Worm (Caenorhabditis elegans) whole organism, L1 larva: Measurements from ENCODE around the gene frpr-3.

Experiments used
- C16A3.4 ChIP-seq: fragments of 150-350 bp; optimal IDR thresholded peaks from 2 replicates; lab custom pipeline; 2014; ENCODE audit warnings: missing biosample characterization, missing genetic modification characterization
- F16B12.6 ChIP-seq: fragments of 150-350 bp; optimal IDR thresholded peaks from 2 replicates; lab custom pipeline; 2014; ENCODE audit warnings: missing biosample characterization, missing genetic modification characterization
- elt-2 ChIP-seq: sonication (generic microtip); optimal IDR thresholded peaks from 2 replicates; lab custom pipeline; 2016; ENCODE audit warnings: missing genetic modification characterization, mild to moderate bottlenecking, inconsistent platforms, missing compliant biosample characterization, missing genetic modification reagents
- nhr-12 ChIP-seq: sonication (generic microtip); optimal IDR thresholded peaks from 2 replicates; lab custom pipeline; 2017; ENCODE audit warnings: missing biosample characterization, missing genetic modification characterization
- tlp-1 ChIP-seq: fragments of 150-350 bp; optimal IDR thresholded peaks from 2 replicates; lab custom pipeline; 2014; ENCODE audit warnings: missing biosample characterization, missing genetic modification characterization
- unc-62 ChIP-seq: fragments of 150-350 bp; optimal IDR thresholded peaks from 2 replicates; lab custom pipeline; 2014; ENCODE audit warnings: missing biosample characterization, missing genetic modification reagents, missing genetic modification characterization
- ztf-11 ChIP-seq, 2 experiments: sonication (generic microtip); optimal IDR thresholded peaks; 2 replicates each; lab custom pipeline; 2016 to 2017; ENCODE audit warnings: missing genetic modification characterization in 2 of 2, missing biosample characterization in 1 of 2, missing compliant biosample characterization in 1 of 2

DNA sequence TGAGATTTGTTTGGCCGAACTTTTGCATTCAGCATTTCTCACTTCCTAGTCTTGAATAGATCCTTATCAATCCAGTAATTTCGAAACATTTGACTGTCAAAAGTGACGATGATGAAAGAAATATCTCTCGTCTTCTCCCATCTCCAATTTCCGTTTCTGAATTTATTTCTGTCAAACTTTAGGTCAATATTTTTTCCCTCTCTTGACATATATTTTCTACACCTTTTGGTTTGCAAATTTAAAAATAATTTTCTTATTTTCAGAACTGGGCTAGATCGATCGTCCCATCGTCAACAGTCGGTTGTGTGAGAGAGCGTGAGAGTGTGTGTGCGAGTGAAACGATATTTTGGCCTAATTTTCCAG is 33.7 kb downstream of the frpr-3 start, which contains the start of gene xpo-1:
- TF ChIP-seq F16B12.6 (tag; lab: Kevin White, UChicago) (no peak), unc-62 (no peak), tlp-1 (tag; lab: Kevin White, UChicago) (no peak), nhr-12 (no peak), C16A3.4 (tag; lab: Kevin White, UChicago) (no peak), ztf-11 (tag; optimal IDR thresholded peaks at IDR 0.05; lab: Kevin White, UChicago) (no peak), elt-2 (no peak)
